Worm (Caenorhabditis elegans): ENCODE measurements around the gene T25F10.4.

DNA sequence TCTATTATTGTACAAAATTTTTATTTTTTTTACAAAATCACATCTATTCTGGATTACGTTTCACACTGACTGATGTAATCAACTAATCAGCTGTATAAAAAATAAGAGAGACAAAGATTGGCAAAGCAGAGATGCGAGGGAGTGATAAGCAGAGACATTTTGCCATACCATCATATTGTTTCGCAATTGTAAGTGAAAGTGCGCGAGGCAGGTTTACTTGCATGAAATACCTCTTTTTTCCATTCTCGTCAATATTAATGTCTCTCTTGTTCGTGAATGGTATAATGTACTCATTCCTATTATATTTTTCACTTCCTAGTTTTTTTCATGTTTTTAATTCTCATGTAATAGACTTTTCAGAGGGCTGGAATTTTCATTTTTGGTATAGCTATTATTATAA, 25.4 kb downstream of the T25F10.4 start:
- TF ChIP-seq ama-1 (optimal IDR thresholded peaks at IDR 0.05) = no peak
- TF ChIP-seq ama-1 (GFP tag; optimal IDR thresholded peaks at IDR 0.05) = no peak
- TF ChIP-seq tbp1 (GFP tag; optimal IDR thresholded peaks at IDR 0.05) = no peak
- TF ChIP-seq ceh-91 (GFP tag; IDR thresholded peaks at IDR 0.05) = no peak
- no peak for TF ChIP-seq egrh-3 (GFP tag; IDR thresholded peaks at IDR 0.05)
- TF ChIP-seq Y53G8AR.9 (GFP tag; conservative IDR thresholded peaks at IDR 0.05) = no peak
- TF ChIP-seq aptf-2 (GFP tag; conservative IDR thresholded peaks at IDR 0.05) = no peak
- no peak for TF ChIP-seq ztf-6 (GFP tag; IDR thresholded peaks at IDR 0.05)
- no peak for TF ChIP-seq fkh-3 (tag; optimal IDR thresholded peaks at IDR 0.05)
- TF ChIP-seq nhr-27 (tag; optimal IDR thresholded peaks at IDR 0.05) = no peak
